Worm (Caenorhabditis elegans) whole organism, L1 larva: ENCODE data around the gene M02B1.4.

Experiments used
- snpc-4 ChIP-seq: fragments of 150-350 bp; optimal IDR thresholded peaks from 2 replicates; lab custom pipeline; 2014; ENCODE audit warnings: missing biosample characterization, missing genetic modification characterization
- zag-1 ChIP-seq: fragments of 150-350 bp; optimal IDR thresholded peaks from 2 replicates; lab custom pipeline; 2014; ENCODE audit warnings: missing biosample characterization, missing genetic modification characterization

DNA sequence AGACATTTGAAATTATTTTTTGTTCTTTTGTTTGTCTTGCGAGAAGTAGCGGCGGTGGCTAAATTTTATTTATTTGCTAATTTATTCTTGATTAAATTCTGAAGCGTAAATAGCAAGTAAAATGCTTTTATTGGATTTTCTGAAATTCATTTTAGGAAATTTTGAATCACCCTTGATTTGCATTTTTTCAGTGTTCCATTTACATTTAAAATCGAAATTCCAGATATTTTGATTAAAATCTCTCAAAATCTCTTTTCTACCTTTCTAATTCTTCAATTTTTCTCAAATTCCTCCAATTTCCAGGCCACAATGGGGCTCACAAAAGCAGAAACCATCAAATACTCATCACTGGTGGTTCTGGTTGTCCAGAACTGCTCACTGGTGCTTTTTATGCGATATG is 30.1 kb upstream of the M02B1.4 start, which contains the start of gene nstp-5:
- TF ChIP-seq zag-1 (tag; lab: Kevin White, UChicago): no peak
- TF ChIP-seq snpc-4 (tag; lab: Kevin White, UChicago): no peak
